Worm (Caenorhabditis elegans) whole organism, L4/young adult: ENCODE measurements around the gene F55C9.6.

Source experiments
- W03F9.2 ChIP-seq: fragments of 150-350 bp; optimal IDR thresholded peaks from 2 replicates; lab custom pipeline; 2014; ENCODE audit warnings: missing biosample characterization, missing genetic modification characterization
- dao-5 ChIP-seq: sonication (generic microtip); optimal IDR thresholded peaks from 2 replicates; lab custom pipeline; 2016; ENCODE audit warnings: missing genotype, missing genetic modification characterization, moderate library complexity, missing compliant biosample characterization
- him-1 ChIP-seq: sonication (generic microtip); optimal IDR thresholded peaks from 2 replicates; lab custom pipeline; 2016; ENCODE audit warnings: missing genotype, missing genetic modification reagents, missing genetic modification characterization, missing compliant biosample characterization

DNA sequence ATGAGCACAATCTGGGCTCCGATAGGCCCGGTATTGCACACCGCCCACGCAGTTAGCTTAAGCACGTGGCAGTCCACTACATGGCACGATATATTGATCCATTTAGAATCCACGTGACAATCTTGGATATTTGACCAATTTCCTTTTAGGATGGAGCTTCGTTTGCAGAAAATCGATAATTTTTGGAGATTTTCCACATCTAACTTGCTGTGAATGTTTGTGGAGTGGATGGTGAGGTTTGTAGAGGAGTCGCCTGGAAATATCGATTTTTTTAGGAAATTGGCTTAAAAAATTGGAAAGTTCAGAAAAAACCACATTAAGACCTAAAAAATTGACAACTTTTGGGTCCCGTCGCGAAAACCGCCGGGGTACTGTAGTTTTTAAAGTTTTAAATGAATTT is 40.7 kb upstream of the F55C9.6 start:
- no peak for TF ChIP-seq him-1 (tag; lab: Kevin White, UChicago)
- no peak for TF ChIP-seq dao-5 (tag; lab: Kevin White, UChicago)
- no peak for TF ChIP-seq W03F9.2
